Worm (Caenorhabditis elegans) whole organism, young adult: ENCODE results near the gene piit-1.

Source experiments
- ama-1 ChIP-seq, 3 experiments: fragments of 150-350 bp in 1 of 3; sonication (generic microtip) in 2 of 3; optimal IDR thresholded peaks; 2 replicates each; lab custom pipeline; 2014 to 2018; ENCODE audit warnings: missing biosample characterization in 2 of 3, missing genetic modification characterization in 2 of 3, missing genetic modification reagents in 2 of 3
- die-1 ChIP-seq: sonication (generic microtip); optimal IDR thresholded peaks from 2 replicates; lab custom pipeline; 2016; ENCODE audit warnings: missing genotype, mild to moderate bottlenecking, missing genetic modification characterization, missing compliant biosample characterization
- dpl-1 ChIP-seq: fragments of 150-350 bp; optimal IDR thresholded peaks from 2 replicates; lab custom pipeline; 2014; ENCODE audit warnings: missing biosample characterization, missing genetic modification reagents, missing genetic modification characterization
- let-607 ChIP-seq, 2 experiments: fragments of 200-800 bp in 1 of 2; sonication (Bioruptor generic) in 1 of 2; sonication (generic microtip) in 1 of 2; optimal IDR thresholded peaks; 2 replicates each; lab custom pipeline; 2016 to 2018; ENCODE audit warnings: mild to moderate bottlenecking in 2 of 2, missing compliant biosample characterization in 2 of 2, missing genetic modification characterization in 2 of 2, moderate library complexity in 2 of 2, missing genotype in 1 of 2
- snpc-4 ChIP-seq, 5 experiments: fragments of 150-350 bp in 1 of 5; sonication (generic microtip) in 4 of 5; optimal IDR thresholded peaks; 2 replicates each; lab custom pipeline; 2014 to 2018; ENCODE audit warnings: missing genetic modification characterization in 5 of 5, missing biosample characterization in 3 of 5, antibody characterized with exemption in 2 of 5, mild to moderate bottlenecking in 2 of 5, missing compliant biosample characterization in 2 of 5, missing genotype in 2 of 5, moderate library complexity in 2 of 5, missing genetic modification reagents in 1 of 5

DNA sequence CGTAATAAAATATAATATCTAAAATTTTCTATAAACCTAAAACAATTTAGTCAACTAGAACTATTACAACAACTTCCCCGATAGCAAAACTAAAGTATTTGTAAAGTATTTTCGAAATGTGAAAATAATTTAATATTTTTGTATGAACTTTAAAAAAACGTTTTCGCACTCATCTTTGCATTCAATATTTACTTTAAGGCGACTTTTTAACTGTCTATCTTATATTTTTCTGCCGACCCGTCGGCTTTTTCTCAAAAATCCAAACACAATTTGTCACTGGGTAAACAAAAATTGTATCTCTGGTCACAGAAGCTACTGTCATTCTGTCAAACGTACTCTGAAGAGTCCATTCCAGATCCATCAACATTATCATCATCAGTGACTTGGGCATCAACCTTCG, 4.7 kb downstream of the piit-1 start:
- no peak for TF ChIP-seq ama-1 (optimal IDR thresholded peaks at IDR 0.05; lab: Kevin White, UChicago)
- TF ChIP-seq ama-1 (GFP tag; optimal IDR thresholded peaks at IDR 0.05; lab: Kevin White, UChicago) = no peak
- no peak for TF ChIP-seq die-1 (tag; lab: Kevin White, UChicago)
- no peak for TF ChIP-seq let-607 (tag; optimal IDR thresholded peaks at IDR 0.05; lab: Kevin White, UChicago)
- no peak for TF ChIP-seq dpl-1 (GFP tag; lab: Kevin White, UChicago)
- no peak for TF ChIP-seq snpc-4 (GFP tag; optimal IDR thresholded peaks at IDR 0.05; lab: Kevin White, UChicago)
- no peak for TF ChIP-seq snpc-4 (tag; optimal IDR thresholded peaks at IDR 0.05; lab: Kevin White, UChicago)
